ENCODE assay signal across 2 fruit fly cellular contexts in genomic region chrX:12306549-12306948, dm6.
TF ChIP-seq lines count a peak whose summit lies in the region.

No protein-coding gene starts in this region.

- TF ChIP-seq CTCF in S2 (optimal IDR thresholded peaks at IDR 0.05; lab: Kevin White, UChicago): peak; percentile 76 to 80
- peak; percentile 78 for TF ChIP-seq CTCF in whole organism, embryonic (GFP tag; optimal IDR thresholded peaks at IDR 0.05; lab: Kevin White, UChicago)

TF ChIP-seq in whole organism, embryonic, 481 proteins besides CTCF, POLR2A, EP300 and RAD21:
- TF ChIP-seq Neu2 (GFP tag; optimal IDR thresholded peaks at IDR 0.05; lab: Kevin White, UChicago; ENCODE audit: borderline replicate concordance) (no peak), Dad (GFP tag; optimal IDR thresholded peaks at IDR 0.05; lab: Kevin White, UChicago) (no peak)
